Worm (Caenorhabditis elegans): ENCODE results near the gene T04B2.8.

ce11 chrIV:10001748-10002147, 49.2 kb downstream of the T04B2.8 start, which contains the start of gene C47E12.3:
- TF ChIP-seq sup-37 (GFP tag; optimal IDR thresholded peaks at IDR 0.05) (no peak), hpl-2 (GFP tag; optimal IDR thresholded peaks at IDR 0.05) (no peak), ceh-8 (GFP tag; optimal IDR thresholded peaks at IDR 0.05) (no peak), nhr-237 (tag; optimal IDR thresholded peaks at IDR 0.05) (no peak), ces-1 (GFP tag; optimal IDR thresholded peaks at IDR 0.05) (no peak), hlh-17 (GFP tag; optimal IDR thresholded peaks at IDR 0.05; ENCODE audit: borderline replicate concordance) (no peak), ztf-11 (tag; optimal IDR thresholded peaks at IDR 0.05) (no peak), rnt-1 (tag; optimal IDR thresholded peaks at IDR 0.05) (no peak), unc-86 (tag; optimal IDR thresholded peaks at IDR 0.05) (no peak), nhr-71 (tag; optimal IDR thresholded peaks at IDR 0.05) (no peak), alr-1 (tag; optimal IDR thresholded peaks at IDR 0.05; ENCODE audit: borderline replicate concordance) (no peak), nhr-90 (tag; optimal IDR thresholded peaks at IDR 0.05; ENCODE audit: poor library complexity) (no peak), pag-3 (tag; optimal IDR thresholded peaks at IDR 0.05; ENCODE audit: borderline replicate concordance, insufficient read depth) (no peak), nhr-11 (tag; optimal IDR thresholded peaks at IDR 0.05) (no peak)

All from whole organism, L1 larva.